Worm (Caenorhabditis elegans) whole organism, L2 larva: ENCODE results near the gene F55B11.5.

Experiments used
- C34F6.9 ChIP-seq: fragments of 150-350 bp; optimal IDR thresholded peaks from 2 replicates; lab custom pipeline; 2014; ENCODE audit warnings: missing biosample characterization, missing genetic modification characterization
- F13H6.1 ChIP-seq: sonication (generic microtip); optimal IDR thresholded peaks from 2 replicates; lab custom pipeline; 2016; ENCODE audit warnings: missing genetic modification characterization, missing compliant biosample characterization
- R02D3.7 ChIP-seq: fragments of 150-350 bp; optimal IDR thresholded peaks from 2 replicates; lab custom pipeline; 2014; ENCODE audit warnings: missing biosample characterization, missing genetic modification characterization
- Y55F3AM.14 ChIP-seq: fragments of 200-800 bp; sonication (Bioruptor generic); optimal IDR thresholded peaks from 2 replicates; lab custom pipeline; 2018; ENCODE audit warnings: mild to moderate bottlenecking, missing genetic modification characterization, missing compliant biosample characterization
- ZK546.5 ChIP-seq: sonication (generic microtip); optimal IDR thresholded peaks from 2 replicates; lab custom pipeline; 2017; ENCODE audit warnings: missing biosample characterization, missing genetic modification characterization
- alr-1 ChIP-seq: fragments of 150-350 bp; optimal IDR thresholded peaks from 2 replicates; lab custom pipeline; 2014; ENCODE audit warnings: missing biosample characterization, missing genetic modification characterization
- aly-2 ChIP-seq: fragments of 150-350 bp; optimal IDR thresholded peaks from 2 replicates; lab custom pipeline; 2014; ENCODE audit warnings: missing biosample characterization, missing genetic modification characterization
- ama-1 ChIP-seq: fragments of 150-350 bp; optimal IDR thresholded peaks from 2 replicates; lab custom pipeline; 2018; ENCODE audit warnings: inconsistent platforms
- blmp-1 ChIP-seq: sonication (generic microtip); optimal IDR thresholded peaks from 2 replicates; lab custom pipeline; 2017; ENCODE audit warnings: missing genetic modification characterization, mild to moderate bottlenecking, missing compliant biosample characterization, antibody characterized with exemption, moderate library complexity; ENCODE audit not compliant: insufficient read depth
- ceh-16 ChIP-seq: fragments of 150-350 bp; optimal IDR thresholded peaks from 2 replicates; lab custom pipeline; 2014; ENCODE audit warnings: missing biosample characterization, missing genetic modification characterization
- ceh-82 ChIP-seq: fragments of 150-350 bp; optimal IDR thresholded peaks from 2 replicates; lab custom pipeline; 2014; ENCODE audit warnings: missing biosample characterization, missing genetic modification characterization
- crh-2 ChIP-seq: sonication (generic microtip); optimal IDR thresholded peaks from 2 replicates; lab custom pipeline; 2017; ENCODE audit warnings: missing biosample characterization, missing genetic modification characterization
- dmd-4 ChIP-seq: sonication (generic microtip); optimal IDR thresholded peaks from 2 replicates; lab custom pipeline; 2017; ENCODE audit warnings: missing biosample characterization, missing genetic modification characterization
- egl-27 ChIP-seq: sonication (generic microtip); optimal IDR thresholded peaks from 3 replicates; lab custom pipeline; 2017; ENCODE audit warnings: missing biosample characterization, missing genetic modification reagents, missing genetic modification characterization
- elt-1 ChIP-seq: fragments of 150-350 bp; optimal IDR thresholded peaks from 2 replicates; lab custom pipeline; 2014; ENCODE audit warnings: missing biosample characterization, missing genetic modification characterization
- elt-3 ChIP-seq: sonication (generic microtip); optimal IDR thresholded peaks from 2 replicates; lab custom pipeline; 2017; ENCODE audit warnings: missing biosample characterization, missing genetic modification characterization
- fos-1 ChIP-seq: fragments of 150-350 bp; optimal IDR thresholded peaks from 2 replicates; lab custom pipeline; 2014; ENCODE audit warnings: missing biosample characterization, missing genetic modification characterization
- gmeb-1 ChIP-seq: fragments of 150-350 bp; optimal IDR thresholded peaks from 2 replicates; lab custom pipeline; 2014; ENCODE audit warnings: missing biosample characterization, missing genetic modification characterization
- lin-11 ChIP-seq: fragments of 150-350 bp; sonication (generic microtip); optimal IDR thresholded peaks from 2 replicates; lab custom pipeline; 2014; ENCODE audit warnings: missing biosample characterization, missing genetic modification characterization, inconsistent platforms, mixed read lengths
- lin-13 ChIP-seq: fragments of 150-350 bp; optimal IDR thresholded peaks from 2 replicates; lab custom pipeline; 2014; ENCODE audit warnings: missing biosample characterization, missing genetic modification reagents, missing genetic modification characterization
- lsy-2 ChIP-seq, 2 experiments: fragments of 150-350 bp in 1 of 2; sonication (generic microtip) in 1 of 2; optimal IDR thresholded peaks; 2 replicates each; lab custom pipeline; 2014 to 2017; ENCODE audit warnings: missing biosample characterization in 2 of 2, missing genetic modification characterization in 2 of 2
- mab-5 ChIP-seq: fragments of 150-350 bp; optimal IDR thresholded peaks from 2 replicates; lab custom pipeline; 2014; ENCODE audit warnings: missing biosample characterization, missing genetic modification characterization
- mbf-1 ChIP-seq: sonication (generic microtip); optimal IDR thresholded peaks from 2 replicates; lab custom pipeline; 2017; ENCODE audit warnings: missing biosample characterization, missing genetic modification characterization
- mdl-1 ChIP-seq, 2 experiments: fragments of 150-350 bp in 1 of 2; sonication (generic microtip) in 1 of 2; optimal IDR thresholded peaks; 2 replicates each; lab custom pipeline; 2017; ENCODE audit warnings: missing biosample characterization in 2 of 2, missing genetic modification characterization in 2 of 2
- nhr-10 ChIP-seq: sonication (generic microtip); optimal IDR thresholded peaks from 2 replicates; lab custom pipeline; 2017; ENCODE audit warnings: missing biosample characterization, missing genetic modification characterization
- nhr-11 ChIP-seq: fragments of 150-350 bp; optimal IDR thresholded peaks from 2 replicates; lab custom pipeline; 2014; ENCODE audit warnings: missing biosample characterization, missing genetic modification characterization
- nhr-12 ChIP-seq: fragments of 150-350 bp; optimal IDR thresholded peaks from 2 replicates; lab custom pipeline; 2014; ENCODE audit warnings: missing biosample characterization, missing genetic modification characterization
- nhr-129 ChIP-seq: fragments of 150-350 bp; optimal IDR thresholded peaks from 2 replicates; lab custom pipeline; 2014; ENCODE audit warnings: missing biosample characterization, missing genetic modification characterization
- nhr-21 ChIP-seq: fragments of 150-350 bp; optimal IDR thresholded peaks from 2 replicates; lab custom pipeline; 2014; ENCODE audit warnings: missing biosample characterization, missing genetic modification characterization
- nhr-23 ChIP-seq: fragments of 150-350 bp; optimal IDR thresholded peaks from 2 replicates; lab custom pipeline; 2014; ENCODE audit warnings: missing biosample characterization, missing genetic modification reagents, missing genetic modification characterization
- nhr-237 ChIP-seq: fragments of 150-350 bp; optimal IDR thresholded peaks from 2 replicates; lab custom pipeline; 2014; ENCODE audit warnings: missing biosample characterization, missing genetic modification characterization
- nhr-25 ChIP-seq: fragments of 150-350 bp; sonication (generic microtip); optimal IDR thresholded peaks from 3 replicates; lab custom pipeline; 2014; ENCODE audit warnings: missing biosample characterization, missing genetic modification characterization
- nhr-6 ChIP-seq: fragments of 150-350 bp; optimal IDR thresholded peaks from 2 replicates; lab custom pipeline; 2014; ENCODE audit warnings: missing biosample characterization, missing genetic modification characterization
- nhr-77 ChIP-seq: fragments of 150-350 bp; optimal IDR thresholded peaks from 2 replicates; lab custom pipeline; 2014; ENCODE audit warnings: missing biosample characterization, missing genetic modification characterization
- peb-1 ChIP-seq: fragments of 150-350 bp; optimal IDR thresholded peaks from 2 replicates; lab custom pipeline; 2014; ENCODE audit warnings: missing biosample characterization, missing genetic modification characterization
- sem-4 ChIP-seq: fragments of 150-350 bp; optimal IDR thresholded peaks from 2 replicates; lab custom pipeline; 2014; ENCODE audit warnings: missing biosample characterization, missing genetic modification reagents, missing genetic modification characterization
- skn-1 ChIP-seq: sonication (generic microtip); optimal IDR thresholded peaks from 2 replicates; lab custom pipeline; 2017; ENCODE audit warnings: missing biosample characterization, missing genetic modification characterization
- sma-3 ChIP-seq: sonication (generic microtip); optimal IDR thresholded peaks from 2 replicates; lab custom pipeline; 2016; ENCODE audit warnings: missing genetic modification reagents, missing genetic modification characterization, missing compliant biosample characterization
- sma-9 ChIP-seq, 2 experiments: fragments of 150-350 bp in 1 of 2; sonication (generic microtip) in 1 of 2; optimal IDR thresholded peaks; 2 replicates each; lab custom pipeline; 2014 to 2016; ENCODE audit warnings: missing genetic modification characterization in 2 of 2, mild to moderate bottlenecking in 1 of 2, missing biosample characterization in 1 of 2, missing compliant biosample characterization in 1 of 2, missing genetic modification reagents in 1 of 2, moderate library complexity in 1 of 2
- snpc-4 ChIP-seq: fragments of 150-350 bp; optimal IDR thresholded peaks from 2 replicates; lab custom pipeline; 2014; ENCODE audit warnings: missing biosample characterization, missing genetic modification characterization
- unc-39 ChIP-seq: fragments of 150-350 bp; optimal IDR thresholded peaks from 2 replicates; lab custom pipeline; 2014; ENCODE audit warnings: missing biosample characterization, missing genetic modification characterization
- unc-55 ChIP-seq: fragments of 150-350 bp; sonication (generic microtip); optimal IDR thresholded peaks from 3 replicates; lab custom pipeline; 2014; ENCODE audit warnings: missing biosample characterization, missing genetic modification reagents, missing genetic modification characterization
- unc-62 ChIP-seq: fragments of 150-350 bp; optimal IDR thresholded peaks from 2 replicates; lab custom pipeline; 2014; ENCODE audit warnings: missing biosample characterization, missing genetic modification reagents, missing genetic modification characterization
- zag-1 ChIP-seq: fragments of 150-350 bp; optimal IDR thresholded peaks from 2 replicates; lab custom pipeline; 2014; ENCODE audit warnings: missing biosample characterization, missing genetic modification characterization
- ztf-1 ChIP-seq: fragments of 200-800 bp; sonication (Bioruptor generic); conservative IDR thresholded peaks from 2 replicates; pipeline ENCODE4 v1.3.6; 2022; ENCODE audit warnings: missing genetic modification characterization, missing compliant biosample characterization
- ztf-11 ChIP-seq: sonication (generic microtip); optimal IDR thresholded peaks from 2 replicates; lab custom pipeline; 2017; ENCODE audit warnings: missing biosample characterization, missing genetic modification characterization
- ztf-4 ChIP-seq: fragments of 150-350 bp; optimal IDR thresholded peaks from 2 replicates; lab custom pipeline; 2014; ENCODE audit warnings: missing biosample characterization, missing genetic modification characterization

Gene F55B11.5

ce11 chrIV:14445191-14445795, 17.8 kb downstream of the F55B11.5 start (continued):
- no peak for TF ChIP-seq nhr-6
- no peak for TF ChIP-seq egl-27 (tag; lab: Kevin White, UChicago)
- TF ChIP-seq lin-13 (GFP tag; lab: Kevin White, UChicago), result peak; percentile 24
- TF ChIP-seq ztf-1 (GFP tag; lab: Robert Waterston, UW), result no peak
- peak; percentile 89 for TF ChIP-seq snpc-4 (tag; lab: Kevin White, UChicago)
- no peak for TF ChIP-seq lsy-2 (tag; optimal IDR thresholded peaks at IDR 0.05; lab: Kevin White, UChicago)

ce11 chrIV:14456667-14457066, 29.2 kb downstream of the F55B11.5 start, which contains the start of gene nspg-9:
nspg-9 (plus strand) TSS chrIV:14456900.
- TF ChIP-seq fos-1 (tag; lab: Kevin White, UChicago), result peak; percentile 88
- peak; percentile 16 for TF ChIP-seq gmeb-1 (tag; lab: Kevin White, UChicago)
- no peak for TF ChIP-seq mdl-1 (tag; optimal IDR thresholded peaks at IDR 0.05; lab: Kevin White, UChicago)
- TF ChIP-seq crh-2 (tag; lab: Kevin White, UChicago), result peak; percentile 39
- TF ChIP-seq nhr-129 (tag; lab: Kevin White, UChicago), result peak; percentile 27

ce11 chrIV:14464065-14464567, 36.6 kb downstream of the F55B11.5 start, which contains the start of gene dld-1:
dld-1 (plus strand) TSS chrIV:14464517.
- TF ChIP-seq nhr-25 (peak; percentile 96), skn-1 (tag; lab: Kevin White, UChicago) (peak; percentile 63), mab-5 (peak; percentile 97), fos-1 (tag; lab: Kevin White, UChicago) (peak; percentile 90), sma-9 (GFP tag; optimal IDR thresholded peaks at IDR 0.05; lab: Kevin White, UChicago) (peak; percentile 96), sma-9 (tag; optimal IDR thresholded peaks at IDR 0.05; lab: Kevin White, UChicago) (no peak), R02D3.7 (tag; lab: Kevin White, UChicago) (peak; percentile 98), unc-39 (tag; lab: Kevin White, UChicago) (no peak), unc-62 (GFP tag; lab: Kevin White, UChicago) (peak; percentile 21), crh-2 (tag; lab: Kevin White, UChicago) (peak; percentile 99), dmd-4 (tag; lab: Kevin White, UChicago) (peak; percentile 32), snpc-4 (tag; lab: Kevin White, UChicago) (peak; percentile 92), peb-1 (tag; lab: Kevin White, UChicago) (no peak), mdl-1 (tag; optimal IDR thresholded peaks at IDR 0.05; lab: Kevin White, UChicago) (peak; percentile 48 to 73), lin-13 (GFP tag; lab: Kevin White, UChicago) (peak; percentile 98), nhr-6 (peak; percentile 94), ztf-1 (GFP tag; lab: Robert Waterston, UW) (no peak), F13H6.1 (tag; lab: Kevin White, UChicago) (peak; percentile 93), alr-1 (tag; lab: Kevin White, UChicago) (no peak), ZK546.5 (tag; lab: Kevin White, UChicago) (peak; percentile 84), egl-27 (tag; lab: Kevin White, UChicago) (peak; percentile 97), nhr-10 (peak; percentile 15), elt-3 (no peak), ztf-11 (tag; lab: Kevin White, UChicago) (no peak), elt-1 (tag; lab: Kevin White, UChicago) (no peak), nhr-129 (tag; lab: Kevin White, UChicago) (peak; percentile 100), ceh-16 (tag; lab: Kevin White, UChicago) (peak; percentile 79), lsy-2 (tag; optimal IDR thresholded peaks at IDR 0.05; lab: Kevin White, UChicago) (peak; percentile 92 to 98), ceh-82 (peak; percentile 93), unc-55 (peak; percentile 100), sem-4 (tag; lab: Kevin White, UChicago) (peak; percentile 95), gmeb-1 (tag; lab: Kevin White, UChicago) (peak; percentile 100), nhr-11 (no peak), ztf-4 (peak; percentile 97), nhr-21 (tag; lab: Kevin White, UChicago) (peak; percentile 96), C34F6.9 (tag; lab: Kevin White, UChicago) (peak; percentile 98), sma-3 (GFP tag; lab: Kevin White, UChicago) (peak; percentile 95), nhr-12 (tag; lab: Kevin White, UChicago) (peak; percentile 7), aly-2 (tag; lab: Kevin White, UChicago) (no peak), zag-1 (tag; lab: Kevin White, UChicago) (peak; percentile 95), ama-1 (lab: Kevin White, UChicago) (peak; percentile 88), Y55F3AM.14 (GFP tag; lab: Kevin White, UChicago) (peak; percentile 46), blmp-1 (peak; percentile 72), nhr-23 (tag; lab: Kevin White, UChicago) (no peak), nhr-237 (tag; lab: Kevin White, UChicago) (peak; percentile 88), lin-11 (tag; lab: Kevin White, UChicago) (peak; percentile 98), mbf-1 (no peak), nhr-77 (tag; lab: Kevin White, UChicago) (peak; percentile 75)
